Worm (Caenorhabditis elegans) whole organism, L4 larva: ENCODE data around the gene ZK697.14.

Experiments
- D1046.2 ChIP-seq: fragments of 200-800 bp; sonication (Bioruptor generic); IDR thresholded peaks from 2 replicates; pipeline ENCODE4 v1.3.6; 2022; ENCODE audit warnings: missing genetic modification characterization, missing compliant biosample characterization
- F10B5.3 ChIP-seq: sonication (generic microtip); optimal IDR thresholded peaks from 2 replicates; lab custom pipeline; 2016; ENCODE audit warnings: mild to moderate bottlenecking, missing genetic modification characterization, missing compliant biosample characterization
- Y105C5A.15 ChIP-seq: fragments of 200-800 bp; sonication (Bioruptor generic); IDR thresholded peaks from 2 replicates; pipeline ENCODE4 v1.3.6; 2022; ENCODE audit warnings: missing genetic modification characterization, missing compliant biosample characterization
- aha-1 ChIP-seq: fragments of 150-350 bp; peaks from one replicate; lab custom pipeline; 2014; ENCODE audit warnings: missing biosample characterization, missing genetic modification characterization
- ama-1 ChIP-seq: fragments of 150-350 bp; optimal IDR thresholded peaks from 2 replicates; lab custom pipeline; 2014; ENCODE audit warnings: inconsistent platforms, mixed read lengths
- arid-1 ChIP-seq: fragments of 200-800 bp; sonication (Bioruptor generic); conservative IDR thresholded peaks from 2 replicates; pipeline ENCODE4 v1.3.6; 2022; ENCODE audit warnings: missing genetic modification reagents, missing genetic modification characterization, missing compliant biosample characterization
- ceh-20 ChIP-seq: fragments of 200-800 bp; sonication (Bioruptor generic); IDR thresholded peaks from 2 replicates; pipeline ENCODE4 v1.3.6; 2022; ENCODE audit warnings: missing genetic modification reagents, missing genetic modification characterization, missing compliant biosample characterization
- ceh-62 ChIP-seq: sonication (generic microtip); optimal IDR thresholded peaks from 2 replicates; lab custom pipeline; 2017; ENCODE audit warnings: missing biosample characterization, missing genetic modification characterization
- daf-12 ChIP-seq: fragments of 150-350 bp; optimal IDR thresholded peaks from 2 replicates; lab custom pipeline; 2014; ENCODE audit warnings: missing biosample characterization, missing genetic modification reagents, missing genetic modification characterization
- daf-16 ChIP-seq, 3 experiments: sonication (generic microtip); optimal IDR thresholded peaks; 2 replicates each; lab custom pipeline; 2016 to 2017; ENCODE audit warnings: missing genetic modification characterization in 3 of 3, missing genetic modification reagents in 3 of 3, mild to moderate bottlenecking in 2 of 3, missing compliant biosample characterization in 2 of 3, missing biosample characterization in 1 of 3, moderate library complexity in 1 of 3
- daf-8 ChIP-seq: fragments of 200-800 bp; sonication (Bioruptor generic); IDR thresholded peaks from 2 replicates; pipeline ENCODE4 v1.3.6; 2022; ENCODE audit warnings: missing genetic modification characterization, missing compliant biosample characterization
- dmd-6 ChIP-seq: fragments of 200-800 bp; sonication (Bioruptor generic); IDR thresholded peaks from 2 replicates; pipeline ENCODE4 v1.3.6; 2022; ENCODE audit warnings: missing genetic modification reagents, missing genetic modification characterization, missing compliant biosample characterization
- dve-1 ChIP-seq: sonication (generic microtip); optimal IDR thresholded peaks from 2 replicates; lab custom pipeline; 2017; ENCODE audit warnings: antibody characterized with exemption, mild to moderate bottlenecking, missing genetic modification characterization, missing compliant biosample characterization; ENCODE audit not compliant: insufficient read depth
- hif-1 ChIP-seq, 2 experiments: sonication (generic microtip); optimal IDR thresholded peaks; 2 replicates each; lab custom pipeline; 2016 to 2017; ENCODE audit warnings: missing compliant biosample characterization in 2 of 2, missing genetic modification characterization in 2 of 2, missing genetic modification reagents in 2 of 2, missing genotype in 2 of 2, mild to moderate bottlenecking in 1 of 2
- hlh-11 ChIP-seq: fragments of 200-800 bp; sonication (Bioruptor generic); optimal IDR thresholded peaks from 2 replicates; lab custom pipeline; 2018; ENCODE audit warnings: mild to moderate bottlenecking, missing genetic modification characterization, missing compliant biosample characterization
- hlh-30 ChIP-seq: sonication (generic microtip); optimal IDR thresholded peaks from 2 replicates; lab custom pipeline; 2017; ENCODE audit warnings: antibody characterized with exemption, mild to moderate bottlenecking, missing genetic modification characterization, missing compliant biosample characterization; ENCODE audit not compliant: insufficient read depth
- jun-1 ChIP-seq: fragments of 150-350 bp; optimal IDR thresholded peaks from 2 replicates; lab custom pipeline; 2014; ENCODE audit warnings: missing biosample characterization, missing genetic modification reagents, missing genetic modification characterization
- lin-15B ChIP-seq: fragments of 150-350 bp; sonication (generic microtip); optimal IDR thresholded peaks from 3 replicates; lab custom pipeline; 2014; ENCODE audit warnings: missing biosample characterization, missing genetic modification characterization
- lin-29 ChIP-seq: fragments of 200-800 bp; sonication (Bioruptor generic); IDR thresholded peaks from 2 replicates; pipeline ENCODE4 v1.3.6; 2022; ENCODE audit warnings: missing genetic modification reagents, missing genetic modification characterization, missing compliant biosample characterization
- lin-39 ChIP-seq: fragments of 150-350 bp; optimal IDR thresholded peaks from 2 replicates; lab custom pipeline; 2014; ENCODE audit warnings: missing biosample characterization, missing genetic modification reagents, missing genetic modification characterization
- madf-9 ChIP-seq: fragments of 200-800 bp; sonication (Bioruptor generic); conservative IDR thresholded peaks from 2 replicates; pipeline ENCODE4 v1.3.6; 2022; ENCODE audit warnings: missing genetic modification reagents, missing genetic modification characterization, missing compliant biosample characterization
- mdl-1 ChIP-seq, 2 experiments: fragments of 150-350 bp in 1 of 2; sonication (generic microtip) in 1 of 2; optimal IDR thresholded peaks; 2 replicates each; lab custom pipeline; 2014 to 2017; ENCODE audit warnings: missing biosample characterization in 2 of 2, missing genetic modification characterization in 2 of 2
- mep-1 ChIP-seq: fragments of 150-350 bp; sonication (generic microtip); optimal IDR thresholded peaks from 3 replicates; lab custom pipeline; 2014; ENCODE audit warnings: missing biosample characterization, missing genetic modification characterization
- mes-2 ChIP-seq: sonication (generic microtip); optimal IDR thresholded peaks from 2 replicates; lab custom pipeline; 2016; ENCODE audit warnings: missing genotype, mild to moderate bottlenecking, missing genetic modification characterization, missing compliant biosample characterization; ENCODE audit not compliant: poor library complexity, severe bottlenecking
- mxl-2 ChIP-seq: fragments of 200-800 bp; sonication (Bioruptor generic); conservative IDR thresholded peaks from 2 replicates; pipeline ENCODE4 v1.3.6; 2022; ENCODE audit warnings: missing genetic modification reagents, missing genetic modification characterization, missing compliant biosample characterization
- mxl-3 ChIP-seq: fragments of 200-800 bp; sonication (Bioruptor generic); optimal IDR thresholded peaks from 2 replicates; lab custom pipeline; 2018; ENCODE audit warnings: mild to moderate bottlenecking, missing genetic modification characterization, missing compliant biosample characterization
- nhr-237 ChIP-seq: sonication (generic microtip); optimal IDR thresholded peaks from 2 replicates; lab custom pipeline; 2017; ENCODE audit warnings: missing biosample characterization, missing genetic modification characterization
- nhr-28 ChIP-seq: fragments of 150-350 bp; optimal IDR thresholded peaks from 2 replicates; lab custom pipeline; 2014; ENCODE audit warnings: missing biosample characterization, missing genetic modification characterization
- nhr-41 ChIP-seq: fragments of 200-800 bp; sonication (Bioruptor generic); IDR thresholded peaks from 2 replicates; pipeline ENCODE4 v1.3.6; 2022; ENCODE audit warnings: missing genetic modification reagents, missing genetic modification characterization, missing compliant biosample characterization
- nhr-76 ChIP-seq: fragments of 150-350 bp; optimal IDR thresholded peaks from 2 replicates; lab custom pipeline; 2014; ENCODE audit warnings: missing biosample characterization, missing genetic modification characterization
- nhr-77 ChIP-seq: fragments of 150-350 bp; optimal IDR thresholded peaks from 2 replicates; lab custom pipeline; 2014; ENCODE audit warnings: missing biosample characterization, missing genetic modification characterization
- pqm-1 ChIP-seq: sonication (generic microtip); optimal IDR thresholded peaks from 2 replicates; lab custom pipeline; 2017; ENCODE audit warnings: missing biosample characterization, missing genetic modification characterization
- rbr-2 ChIP-seq: sonication (generic microtip); optimal IDR thresholded peaks from 2 replicates; lab custom pipeline; 2016; ENCODE audit warnings: missing genotype, missing genetic modification characterization, missing compliant biosample characterization
- saeg-2 ChIP-seq: fragments of 200-800 bp; sonication (Bioruptor generic); IDR thresholded peaks from 2 replicates; pipeline ENCODE4 v1.3.6; 2022; ENCODE audit warnings: missing genetic modification reagents, missing genetic modification characterization, missing compliant biosample characterization
- snpc-1.2 ChIP-seq: fragments of 200-800 bp; sonication (Bioruptor generic); IDR thresholded peaks from 2 replicates; pipeline ENCODE4 v1.3.6; 2022; ENCODE audit warnings: missing genetic modification reagents, missing genetic modification characterization, missing compliant biosample characterization
- snpc-4 ChIP-seq: fragments of 150-350 bp; optimal IDR thresholded peaks from 2 replicates; lab custom pipeline; 2014; ENCODE audit warnings: missing biosample characterization, missing genetic modification characterization
- vab-7 ChIP-seq: fragments of 200-800 bp; sonication (Bioruptor generic); IDR thresholded peaks from 2 replicates; pipeline ENCODE4 v1.3.6; 2022; ENCODE audit warnings: missing genetic modification reagents, missing genetic modification characterization, missing compliant biosample characterization
- zfp-2 ChIP-seq: sonication (generic microtip); optimal IDR thresholded peaks from 2 replicates; lab custom pipeline; 2016; ENCODE audit warnings: mild to moderate bottlenecking, missing genetic modification characterization, missing compliant biosample characterization
- zfp-3 ChIP-seq: fragments of 200-800 bp; sonication (Bioruptor generic); conservative IDR thresholded peaks from 2 replicates; pipeline ENCODE4 v1.3.6; 2022; ENCODE audit warnings: missing genetic modification reagents, missing genetic modification characterization, missing compliant biosample characterization
- zip-11 ChIP-seq: fragments of 200-800 bp; sonication (Bioruptor generic); IDR thresholded peaks from 2 replicates; pipeline ENCODE4 v1.3.6; 2022; ENCODE audit warnings: missing genetic modification characterization, missing compliant biosample characterization

Gene ZK697.14

DNA sequence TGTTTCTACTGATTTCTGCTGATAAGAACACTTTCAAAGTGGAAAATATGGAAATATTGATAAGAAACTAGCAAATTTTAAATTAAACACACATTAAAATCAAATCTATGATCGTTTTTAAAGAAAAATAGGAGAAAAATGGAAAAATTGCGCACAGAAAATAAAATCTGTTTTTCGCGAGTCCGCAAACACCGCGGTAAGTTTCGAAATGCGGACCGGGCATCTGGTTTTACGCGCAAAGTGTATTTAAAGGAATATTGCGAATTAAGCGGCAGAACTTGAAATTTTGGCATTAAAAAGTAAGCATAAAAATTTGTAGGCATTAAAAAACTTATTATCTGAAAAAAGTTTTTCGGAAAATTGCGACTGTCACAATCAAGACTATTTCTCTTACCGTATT lies 17.6 kb upstream of the ZK697.14 start (continued):
- TF ChIP-seq zfp-3 (GFP tag; lab: Robert Waterston, UW) = no peak
- no peak for TF ChIP-seq F10B5.3 (tag; lab: Kevin White, UChicago)

DNA sequence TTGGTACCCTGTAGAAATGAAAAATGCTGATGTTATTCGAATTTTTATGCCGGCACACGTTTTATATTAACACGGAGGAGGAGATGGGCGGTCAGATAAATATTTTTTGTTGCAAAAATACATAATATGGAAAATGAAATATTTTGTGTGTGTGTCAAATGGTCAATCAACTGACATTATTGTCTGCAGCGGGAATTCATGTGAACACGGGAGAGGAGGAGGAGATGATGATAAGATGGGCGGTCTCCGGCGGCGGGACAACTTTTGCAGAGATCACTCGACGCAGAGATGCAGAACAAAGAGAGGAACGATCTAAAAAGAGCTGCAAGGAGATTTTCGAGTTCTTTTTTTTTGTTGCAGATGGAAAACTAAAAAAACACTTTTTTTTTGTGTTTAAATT lies 16.2 kb upstream of the ZK697.14 start, which contains the start of gene dhs-13:
Gene dhs-13 (minus strand): TSS at position 8 of the 400 bp plus-strand sequence.
- TF ChIP-seq nhr-28 (tag; lab: Kevin White, UChicago) = peak; percentile 76
- peak; percentile 66 for TF ChIP-seq mxl-3 (GFP tag; lab: Kevin White, UChicago)
- no peak for TF ChIP-seq daf-8
- TF ChIP-seq hlh-11 = peak; percentile 83
- TF ChIP-seq mdl-1 (tag; optimal IDR thresholded peaks at IDR 0.05; lab: Kevin White, UChicago) = peak in 1 of 2 experiments; percentile 14
- no peak for TF ChIP-seq D1046.2 (GFP tag; lab: Robert Waterston, UW)
- peak; percentile 67 for TF ChIP-seq dmd-6 (GFP tag; lab: Robert Waterston, UW)
- TF ChIP-seq pqm-1 (tag; lab: Kevin White, UChicago) = peak; percentile 27
- no peak for TF ChIP-seq Y105C5A.15 (GFP tag; lab: Robert Waterston, UW)
- TF ChIP-seq mep-1 = peak; percentile 28
- peak; percentile 9 for TF ChIP-seq mes-2 (tag; lab: Kevin White, UChicago)
- peak; percentile 46 for TF ChIP-seq dve-1
- TF ChIP-seq hlh-30 = peak; percentile 93
- TF ChIP-seq daf-16 (GFP tag; optimal IDR thresholded peaks at IDR 0.05; lab: Kevin White, UChicago) = peak in 1 of 2 experiments; percentile 28
- TF ChIP-seq daf-16 (tag; optimal IDR thresholded peaks at IDR 0.05; lab: Kevin White, UChicago) = peak; percentile 4
- TF ChIP-seq, all 104 proteins: peak for 11

DNA sequence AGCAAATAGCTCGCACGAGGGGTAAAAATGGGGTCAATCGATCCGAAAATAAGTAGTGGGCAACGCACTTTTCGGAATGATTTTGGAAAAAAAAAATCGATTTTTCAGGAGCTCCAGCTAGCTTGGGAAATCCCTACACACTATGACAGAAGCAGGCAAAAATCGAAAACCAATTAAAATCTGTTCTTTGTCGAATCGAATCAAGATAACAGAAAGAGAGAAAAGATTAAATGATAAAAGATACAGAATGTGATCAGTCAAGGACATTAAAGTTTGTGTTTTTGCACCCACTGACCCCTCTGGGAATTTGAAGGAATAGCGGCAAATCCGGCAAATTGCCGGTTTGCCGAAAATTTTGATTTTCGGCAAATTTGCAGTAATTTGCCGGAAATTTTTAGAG lies 11.9 kb upstream of the ZK697.14 start:
- TF ChIP-seq ceh-62 (no peak), nhr-28 (tag; lab: Kevin White, UChicago) (peak; percentile 22)

DNA sequence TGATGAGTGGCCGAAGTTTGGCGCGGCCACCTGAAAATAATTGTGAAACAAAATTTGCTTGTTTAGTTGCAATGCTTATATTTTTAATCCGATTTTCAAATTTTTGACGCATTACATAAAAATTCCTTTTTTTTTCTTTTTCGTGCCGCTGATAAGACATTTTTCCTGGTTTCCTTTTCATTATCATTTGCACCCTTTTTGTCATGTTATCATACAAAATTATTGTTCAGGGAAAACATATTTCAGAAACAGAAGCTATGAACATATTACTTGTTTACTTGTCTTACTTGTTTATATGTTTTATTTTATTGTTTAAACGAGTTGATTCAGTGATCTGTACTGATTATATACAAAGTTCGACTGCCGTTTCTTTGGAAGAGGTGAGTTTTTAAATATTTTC lies 5.2 kb upstream of the ZK697.14 start, which contains the start of gene clec-205:
Gene clec-205 (plus strand): TSS at position 212 of the 400 bp plus-strand sequence.
- TF ChIP-seq dve-1 = no peak
- TF ChIP-seq pqm-1 (tag; lab: Kevin White, UChicago) = peak; percentile 53
- no peak for TF ChIP-seq daf-16 (GFP tag; optimal IDR thresholded peaks at IDR 0.05; lab: Kevin White, UChicago)
- peak; percentile 86 for TF ChIP-seq daf-16 (tag; optimal IDR thresholded peaks at IDR 0.05; lab: Kevin White, UChicago)
- peak; percentile 1 for TF ChIP-seq nhr-77
- peak; percentile 39 for TF ChIP-seq nhr-28 (tag; lab: Kevin White, UChicago)
- no peak for TF ChIP-seq lin-39
- TF ChIP-seq daf-12 = no peak
- TF ChIP-seq dmd-6 (GFP tag; lab: Robert Waterston, UW) = peak; percentile 36; the same call in 1 of the 2 replicates

DNA sequence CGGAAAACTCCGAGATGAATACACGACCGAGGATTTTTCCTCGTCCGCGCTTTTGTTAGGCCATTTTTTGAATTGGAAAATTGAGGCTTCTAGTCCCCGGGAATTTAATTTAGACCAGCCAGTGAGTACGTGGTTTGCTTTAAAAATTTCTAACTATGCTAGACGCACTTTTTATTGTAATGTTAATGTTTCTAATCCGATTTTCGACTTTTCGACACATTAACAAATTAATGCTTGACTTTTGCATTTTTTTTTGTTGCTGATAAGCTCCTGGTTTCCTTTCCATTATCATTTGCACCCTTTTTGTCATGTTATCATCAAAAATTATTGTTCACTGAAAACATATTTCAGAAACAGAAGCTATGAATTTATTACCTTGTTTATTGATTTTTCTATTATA lies 1.4 kb upstream of the ZK697.14 start, which contains the start of gene clec-204:
Gene clec-204 (plus strand): TSS at position 301 of the 400 bp plus-strand sequence.
- peak; percentile 23 for TF ChIP-seq aha-1 (tag; lab: Kevin White, UChicago)
- TF ChIP-seq nhr-41 (GFP tag; lab: Robert Waterston, UW) = no peak
- TF ChIP-seq snpc-4 (tag; lab: Kevin White, UChicago) = no peak
- TF ChIP-seq mxl-3 (GFP tag; lab: Kevin White, UChicago) = no peak
- no peak for TF ChIP-seq mxl-2 (GFP tag; lab: Robert Waterston, UW)
- TF ChIP-seq snpc-1.2 (GFP tag; lab: Robert Waterston, UW) = no peak
- no peak for TF ChIP-seq vab-7
- no peak for TF ChIP-seq rbr-2 (tag; lab: Kevin White, UChicago)
- TF ChIP-seq zfp-2 (tag; lab: Kevin White, UChicago) = no peak
- peak; percentile 55 for TF ChIP-seq pqm-1 (tag; lab: Kevin White, UChicago)

DNA sequence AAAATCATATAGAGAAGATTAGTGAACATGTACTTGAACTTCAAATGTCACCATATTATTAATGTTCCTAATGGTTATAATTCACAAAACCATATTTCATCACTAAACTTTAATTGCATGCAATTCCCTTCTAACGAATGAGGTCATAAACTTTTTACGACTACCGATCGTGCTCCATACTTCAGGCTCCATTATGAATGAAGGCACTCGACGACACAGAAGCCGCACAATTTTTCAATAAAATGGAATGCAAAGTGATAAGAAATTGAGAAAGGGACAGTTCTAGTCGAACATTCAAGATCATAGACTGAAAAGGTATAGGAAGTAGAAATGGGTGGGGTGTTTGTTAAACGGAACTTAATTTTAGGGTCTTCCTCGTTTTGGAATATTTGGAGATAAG lies 610 bp upstream of the ZK697.14 start:
- TF ChIP-seq nhr-76 (tag; lab: Kevin White, UChicago) (no peak), ama-1 (lab: Kevin White, UChicago) (no peak), pqm-1 (tag; lab: Kevin White, UChicago) (peak; percentile 55), lin-29 (GFP tag; lab: Robert Waterston, UW) (no peak), saeg-2 (GFP tag; lab: Robert Waterston, UW) (no peak), jun-1 (tag; lab: Kevin White, UChicago) (no peak), hif-1 (tag; optimal IDR thresholded peaks at IDR 0.05; lab: Kevin White, UChicago) (no peak), dmd-6 (GFP tag; lab: Robert Waterston, UW) (peak; percentile 37; the same call in 1 of the 2 replicates), zfp-3 (GFP tag; lab: Robert Waterston, UW) (no peak), arid-1 (GFP tag; lab: Robert Waterston, UW) (no peak), mxl-2 (GFP tag; lab: Robert Waterston, UW) (no peak), dve-1 (no peak), rbr-2 (tag; lab: Kevin White, UChicago) (no peak), zip-11 (GFP tag; lab: Robert Waterston, UW) (no peak), madf-9 (no peak), F10B5.3 (tag; lab: Kevin White, UChicago) (no peak), nhr-237 (no peak), lin-15B (tag; lab: Kevin White, UChicago) (no peak), ceh-20 (GFP tag; lab: Robert Waterston, UW) (no peak)
